Fruit fly (Drosophila melanogaster): ENCODE measurements around the gene ppk.
A peak's percentile ranks its signal among the peaks of the same experiment; 100 is the strongest.

ppk gene

dm6 chr2L:14381881-14382280 lies 909 bp upstream of the ppk start:
- TF ChIP-seq Snoo (tag; optimal IDR thresholded peaks at IDR 0.05), result no peak
- no peak for TF ChIP-seq CG8159 (tag; optimal IDR thresholded peaks at IDR 0.05)
- TF ChIP-seq CG14655 (GFP tag; optimal IDR thresholded peaks at IDR 0.05), result no peak
- TF ChIP-seq CG10348 (GFP tag; IDR thresholded peaks at IDR 0.05), result no peak

DNA sequence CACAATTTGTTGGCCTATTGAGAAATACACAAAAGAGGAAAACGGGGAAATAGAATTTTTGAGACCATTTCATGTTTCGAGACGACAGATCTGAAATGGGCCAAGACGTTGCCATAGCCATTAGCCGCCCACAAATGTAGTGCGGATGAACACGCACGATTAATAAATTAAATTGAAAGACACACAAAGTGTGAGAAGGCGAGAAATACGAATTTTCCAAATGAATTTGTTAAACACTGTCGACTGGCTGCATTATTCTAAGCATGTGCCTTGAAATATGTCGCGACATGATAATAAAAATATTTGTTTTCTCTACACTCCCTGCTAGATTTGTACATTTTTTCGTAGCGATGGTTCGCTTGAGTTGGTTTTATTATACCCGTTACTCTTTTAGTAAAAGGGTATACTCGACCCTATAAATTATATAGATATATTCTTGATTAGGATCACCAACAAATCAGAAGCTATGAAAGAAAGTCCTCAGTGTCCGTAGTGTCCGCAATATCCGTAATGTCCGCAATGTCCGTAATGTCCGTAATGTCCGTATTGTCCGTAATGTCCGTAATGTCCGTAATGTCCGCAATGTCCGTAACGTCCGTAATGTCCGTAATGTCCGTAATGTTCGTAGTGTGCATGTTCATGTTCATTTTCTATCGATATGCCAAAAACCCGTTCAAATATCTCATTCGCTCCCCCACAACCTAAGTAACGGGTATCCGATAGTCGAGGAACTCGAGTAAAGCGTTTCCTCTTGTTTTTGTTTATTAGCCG lies 4.3 kb downstream of the ppk start:
- TF ChIP-seq EcR (GFP tag; optimal IDR thresholded peaks at IDR 0.05) (no peak), CG14655 (GFP tag; optimal IDR thresholded peaks at IDR 0.05) (no peak), CG9948 (tag; optimal IDR thresholded peaks at IDR 0.05) (no peak), rn (GFP tag; IDR thresholded peaks at IDR 0.05) (no peak), CG10348 (GFP tag; IDR thresholded peaks at IDR 0.05) (no peak), gl (tag; optimal IDR thresholded peaks at IDR 0.05) (no peak), Pif1B (GFP tag; optimal IDR thresholded peaks at IDR 0.05) (no peak), CG32121 (GFP tag; IDR thresholded peaks at IDR 0.05) (no peak), CG15710 (tag; optimal IDR thresholded peaks at IDR 0.05) (no peak), Pif1A (GFP tag; optimal IDR thresholded peaks at IDR 0.05) (no peak), CG8159 (tag; optimal IDR thresholded peaks at IDR 0.05) (no peak), fd96Ca (GFP tag; IDR thresholded peaks at IDR 0.05) (no peak), CG34367 (tag; optimal IDR thresholded peaks at IDR 0.05) (no peak), CG12605 (GFP tag; IDR thresholded peaks at IDR 0.05) (no peak), CG17806 (tag; optimal IDR thresholded peaks at IDR 0.05) (no peak), D1 (tag; optimal IDR thresholded peaks at IDR 0.05) (no peak)

dm6 chr2L:14374024-14374423 lies 6.9 kb downstream of the ppk start:
- TF ChIP-seq CG13204 (GFP tag; optimal IDR thresholded peaks at IDR 0.05) (no peak), CG8159 (tag; optimal IDR thresholded peaks at IDR 0.05) (no peak), CG15710 (tag; optimal IDR thresholded peaks at IDR 0.05) (no peak), rn (GFP tag; IDR thresholded peaks at IDR 0.05) (no peak), CG32121 (GFP tag; IDR thresholded peaks at IDR 0.05) (no peak), D1 (tag; optimal IDR thresholded peaks at IDR 0.05) (no peak), CG8301 (tag; optimal IDR thresholded peaks at IDR 0.05) (no peak), CG4496 (GFP tag; IDR thresholded peaks at IDR 0.05) (no peak), fd96Ca (GFP tag; IDR thresholded peaks at IDR 0.05) (no peak), CG10348 (GFP tag; IDR thresholded peaks at IDR 0.05) (no peak), Ets98B (GFP tag; IDR thresholded peaks at IDR 0.05) (no peak), EcR (GFP tag; optimal IDR thresholded peaks at IDR 0.05) (no peak), CG34367 (tag; optimal IDR thresholded peaks at IDR 0.05) (no peak), Pif1A (GFP tag; optimal IDR thresholded peaks at IDR 0.05) (no peak)

- TF ChIP-seq EcR (GFP tag; optimal IDR thresholded peaks at IDR 0.05) (no peak), CG14655 (GFP tag; optimal IDR thresholded peaks at IDR 0.05) (no peak)
Observed at dm6 chr2L:14373250-14373649, 7.7 kb downstream of the ppk start.

DNA sequence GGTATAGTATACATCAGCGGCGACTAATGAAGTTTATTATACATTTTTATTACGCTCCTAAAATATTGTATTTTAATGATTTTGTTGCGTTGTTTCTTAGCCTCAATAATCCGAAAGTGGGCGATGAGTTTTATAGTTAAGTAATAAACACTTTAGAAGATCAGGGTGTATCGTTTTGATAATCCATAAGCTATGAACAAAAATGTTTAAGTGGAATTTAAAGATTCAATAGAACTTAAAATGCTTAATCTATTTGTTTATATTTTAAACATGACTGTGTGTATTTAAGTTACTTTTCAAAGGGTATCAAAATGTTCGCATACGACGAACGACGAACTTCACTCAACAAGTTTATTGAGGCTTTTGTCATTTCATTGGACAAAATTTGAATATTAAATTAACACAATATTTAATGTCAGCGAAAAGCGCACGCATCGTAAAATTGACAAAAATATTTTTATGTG lies 8.7 kb downstream of the ppk start:
- TF ChIP-seq CG8301 (tag; optimal IDR thresholded peaks at IDR 0.05) (no peak), CG14655 (GFP tag; optimal IDR thresholded peaks at IDR 0.05) (no peak), Snoo (tag; optimal IDR thresholded peaks at IDR 0.05) (no peak), CG15710 (tag; optimal IDR thresholded peaks at IDR 0.05) (no peak), CG17806 (tag; optimal IDR thresholded peaks at IDR 0.05) (no peak), EcR (GFP tag; optimal IDR thresholded peaks at IDR 0.05) (no peak), Ets98B (GFP tag; IDR thresholded peaks at IDR 0.05) (no peak), gl (tag; optimal IDR thresholded peaks at IDR 0.05) (no peak), fd96Ca (GFP tag; IDR thresholded peaks at IDR 0.05) (no peak), CG12605 (GFP tag; IDR thresholded peaks at IDR 0.05) (0 out of 2 replicates have a peak, but pooled peaks have one; percentile 4), Pif1A (GFP tag; optimal IDR thresholded peaks at IDR 0.05) (peak; percentile 0)

- TF ChIP-seq CG9948 (tag; optimal IDR thresholded peaks at IDR 0.05) (peak; percentile 34), CG12605 (GFP tag; IDR thresholded peaks at IDR 0.05) (no peak), CG8301 (tag; optimal IDR thresholded peaks at IDR 0.05) (peak; percentile 46), CG8159 (tag; optimal IDR thresholded peaks at IDR 0.05) (peak; percentile 16), Pif1A (GFP tag; optimal IDR thresholded peaks at IDR 0.05) (peak; percentile 26), Snoo (tag; optimal IDR thresholded peaks at IDR 0.05) (no peak), CG34367 (tag; optimal IDR thresholded peaks at IDR 0.05) (peak; percentile 17), CG17806 (tag; optimal IDR thresholded peaks at IDR 0.05) (peak; percentile 5), rn (GFP tag; IDR thresholded peaks at IDR 0.05) (no peak), fd96Ca (GFP tag; IDR thresholded peaks at IDR 0.05) (no peak), CG14655 (GFP tag; optimal IDR thresholded peaks at IDR 0.05) (peak; percentile 70), CG15710 (tag; optimal IDR thresholded peaks at IDR 0.05) (no peak), Pif1B (GFP tag; optimal IDR thresholded peaks at IDR 0.05) (no peak)
Observed at dm6 chr2L:14370777-14371096, 10.2 kb downstream of the ppk start.
